Worm (Caenorhabditis elegans) whole organism, early embryonic: Measurements from ENCODE around the gene F52F10.2.
A peak's percentile ranks its signal among the peaks of the same experiment; 100 is the strongest.

Experiments used
- F13C5.2 ChIP-seq: sonication (generic microtip); optimal IDR thresholded peaks from 2 replicates; lab custom pipeline; 2017; ENCODE audit warnings: mild to moderate bottlenecking, missing genetic modification characterization, inconsistent platforms, missing compliant biosample characterization
- ama-1 ChIP-seq: fragments of 150-350 bp; optimal IDR thresholded peaks from 2 replicates; lab custom pipeline; 2014
- ceh-13 ChIP-seq: fragments of 200-800 bp; sonication (Bioruptor generic); optimal IDR thresholded peaks from 2 replicates; lab custom pipeline; 2018; ENCODE audit warnings: mild to moderate bottlenecking, missing genetic modification characterization, missing compliant biosample characterization
- ceh-36 ChIP-seq: sonication (generic microtip); optimal IDR thresholded peaks from 2 replicates; lab custom pipeline; 2016; ENCODE audit warnings: missing genetic modification characterization, inconsistent platforms, missing compliant biosample characterization
- flt-1 ChIP-seq: fragments of 200-800 bp; sonication (Bioruptor generic); IDR thresholded peaks from 2 replicates; pipeline ENCODE4 v1.3.6; 2022; ENCODE audit warnings: missing genetic modification characterization, missing compliant biosample characterization
- hmbx-1 ChIP-seq: sonication (generic microtip); optimal IDR thresholded peaks from 2 replicates; lab custom pipeline; 2016; ENCODE audit warnings: mild to moderate bottlenecking, missing genetic modification characterization, missing compliant biosample characterization
- hnd-1 ChIP-seq: sonication (generic microtip); optimal IDR thresholded peaks from 2 replicates; lab custom pipeline; 2016; ENCODE audit warnings: missing genetic modification characterization, missing compliant biosample characterization
- sea-1 ChIP-seq: fragments of 200-800 bp; sonication (Bioruptor generic); conservative IDR thresholded peaks from 2 replicates; pipeline ENCODE4 v1.3.6; 2022; ENCODE audit warnings: missing genetic modification characterization, missing compliant biosample characterization
- tbx-37 ChIP-seq: fragments of 200-800 bp; sonication (Bioruptor generic); conservative IDR thresholded peaks from 2 replicates; pipeline ENCODE4 v1.3.6; 2022; ENCODE audit warnings: missing genetic modification reagents, missing genetic modification characterization, missing compliant biosample characterization

DNA sequence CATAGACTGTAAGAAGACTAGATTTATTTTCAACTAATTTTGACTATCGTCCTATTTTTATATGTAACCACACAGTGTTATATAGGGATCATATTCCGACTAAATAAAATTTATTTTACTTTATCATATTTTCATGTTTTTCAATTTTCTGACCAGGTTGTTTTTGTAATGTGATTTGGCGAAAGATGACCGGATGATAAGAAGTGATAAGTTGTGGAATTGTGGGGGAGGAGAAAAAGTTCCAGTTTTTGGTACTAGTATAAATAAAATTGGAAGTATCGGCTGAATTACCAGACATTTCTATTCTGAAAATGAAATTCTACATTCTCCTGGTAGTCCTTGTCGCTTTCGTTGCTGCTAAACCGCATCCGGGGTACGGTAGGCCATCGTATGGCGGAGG lies 37.5 kb downstream of the F52F10.2 start, which contains the start of gene F16B4.7:
- TF ChIP-seq ceh-13 (no peak), tbx-37 (GFP tag; lab: Robert Waterston, UW) (no peak), ceh-36 (tag; lab: Kevin White, UChicago) (peak; percentile 27), ama-1 (lab: Kevin White, UChicago) (no peak), flt-1 (GFP tag; lab: Robert Waterston, UW) (no peak), F13C5.2 (tag; lab: Kevin White, UChicago) (no peak), hmbx-1 (no peak), hnd-1 (tag; lab: Kevin White, UChicago) (no peak), sea-1 (no peak)
